Worm (Caenorhabditis elegans) whole organism, mixed stage, embryonic: ENCODE data around the gene str-233.

ENCODE experiments used
- bed-3 ChIP-seq: fragments of 200-800 bp; sonication (Bioruptor generic); optimal IDR thresholded peaks from 3 replicates; lab custom pipeline; 2018; ENCODE audit warnings: mild to moderate bottlenecking, missing genetic modification characterization, moderate library complexity, missing compliant biosample characterization
- blmp-1 ChIP-seq: fragments of 150-350 bp; optimal IDR thresholded peaks from 2 replicates; lab custom pipeline; 2014; ENCODE audit warnings: missing biosample characterization, missing genetic modification characterization
- elt-3 ChIP-seq: fragments of 150-350 bp; optimal IDR thresholded peaks from 2 replicates; lab custom pipeline; 2014; ENCODE audit warnings: missing biosample characterization, missing genetic modification characterization
- lsy-2 ChIP-seq: fragments of 150-350 bp; optimal IDR thresholded peaks from 2 replicates; lab custom pipeline; 2014; ENCODE audit warnings: missing biosample characterization, missing genetic modification characterization
- nhr-12 ChIP-seq: fragments of 150-350 bp; optimal IDR thresholded peaks from 2 replicates; lab custom pipeline; 2014; ENCODE audit warnings: missing biosample characterization, missing genetic modification characterization
- nhr-237 ChIP-seq: fragments of 150-350 bp; optimal IDR thresholded peaks from 2 replicates; lab custom pipeline; 2014; ENCODE audit warnings: missing biosample characterization, missing genetic modification characterization
- nhr-28 ChIP-seq: fragments of 150-350 bp; optimal IDR thresholded peaks from 2 replicates; lab custom pipeline; 2014; ENCODE audit warnings: missing biosample characterization, missing genetic modification characterization
- nhr-76 ChIP-seq: sonication (generic microtip); optimal IDR thresholded peaks from 2 replicates; lab custom pipeline; 2017; ENCODE audit warnings: missing biosample characterization, missing genetic modification characterization
- pha-4 ChIP-seq: fragments of 150-350 bp; optimal IDR thresholded peaks from 2 replicates; lab custom pipeline; 2018; ENCODE audit warnings: missing biosample characterization, missing genetic modification reagents, missing genetic modification characterization
- snpc-4 ChIP-seq: fragments of 150-350 bp; optimal IDR thresholded peaks from 2 replicates; lab custom pipeline; 2014; ENCODE audit warnings: missing biosample characterization, missing genetic modification characterization
- sptf-1 ChIP-seq: sonication (generic microtip); optimal IDR thresholded peaks from 2 replicates; lab custom pipeline; 2017; ENCODE audit warnings: mild to moderate bottlenecking, missing genetic modification characterization, moderate library complexity, missing compliant biosample characterization

DNA sequence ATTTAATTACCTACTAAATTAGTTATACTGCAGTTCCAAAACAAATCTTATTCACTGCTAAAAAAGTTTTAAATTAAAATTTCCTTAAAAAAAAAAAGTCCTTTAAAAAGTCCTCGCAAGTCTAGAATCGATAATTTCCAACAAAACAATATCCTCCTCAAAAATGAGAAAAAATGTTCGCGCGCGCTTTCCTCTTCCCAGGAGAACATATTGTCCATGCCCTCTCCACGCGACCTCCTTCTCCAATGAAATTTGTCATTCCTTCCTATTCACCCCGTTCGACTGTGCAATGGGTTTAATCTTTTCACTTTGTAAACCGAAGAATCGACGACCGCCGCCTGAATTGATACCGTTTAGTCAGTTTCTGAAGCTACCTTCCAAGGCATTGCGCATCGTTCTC, 26.7 kb upstream of the str-233 start, which contains the start of gene T10C6.10:
- TF ChIP-seq nhr-237 (tag; lab: Kevin White, UChicago) (no peak), nhr-76 (tag; lab: Kevin White, UChicago) (no peak), lsy-2 (tag; lab: Kevin White, UChicago) (no peak), snpc-4 (tag; lab: Kevin White, UChicago) (no peak), bed-3 (GFP tag; lab: Kevin White, UChicago) (no peak), sptf-1 (tag; lab: Kevin White, UChicago) (no peak), nhr-28 (no peak), nhr-12 (tag; lab: Kevin White, UChicago) (no peak), pha-4 (tag; lab: Kevin White, UChicago) (no peak), blmp-1 (tag; lab: Kevin White, UChicago) (no peak), elt-3 (tag; lab: Kevin White, UChicago) (no peak)
